Worm (Caenorhabditis elegans): Measurements from ENCODE around the gene cchl-1.

ce11 chrII:11204731-11205130 is 31.5 kb downstream of the cchl-1 start:
- TF ChIP-seq cnd-1 (tag; optimal IDR thresholded peaks at IDR 0.05) (no peak), nhr-76 (tag; optimal IDR thresholded peaks at IDR 0.05) (no peak), unc-62 (GFP tag; optimal IDR thresholded peaks at IDR 0.05) (no peak), ztf-11 (tag; optimal IDR thresholded peaks at IDR 0.05) (no peak), unc-120 (tag; optimal IDR thresholded peaks at IDR 0.05; ENCODE audit: poor library complexity, severe bottlenecking) (no peak)

Data from whole organism, mixed stage, embryonic.